Worm (Caenorhabditis elegans): ENCODE results near the gene dhs-22.

DNA sequence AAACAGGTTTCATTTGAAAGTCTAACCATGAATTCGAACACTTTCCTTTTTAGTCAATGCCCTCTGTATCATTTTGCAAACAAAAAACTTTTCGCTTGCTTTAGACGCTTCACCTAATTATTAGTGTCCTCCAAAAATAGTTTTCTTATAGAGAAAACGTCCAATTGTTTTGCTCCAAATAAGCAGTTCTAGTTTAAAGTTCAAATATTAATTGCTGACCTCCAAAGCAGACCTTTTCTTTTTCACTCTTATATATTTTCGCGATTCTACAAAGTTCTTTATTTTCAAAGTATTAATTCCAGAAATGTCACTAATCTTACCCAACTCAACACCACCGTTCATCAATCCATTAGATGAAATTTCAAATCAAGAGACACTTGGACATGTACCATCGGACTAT, 12.5 kb downstream of the dhs-22 start, which contains the start of gene gnrr-2:
- TF ChIP-seq attf-5 (GFP tag; optimal IDR thresholded peaks at IDR 0.05) (no peak), attf-3 (GFP tag; conservative IDR thresholded peaks at IDR 0.05) (no peak), ama-1 (optimal IDR thresholded peaks at IDR 0.05) (no peak), ama-1 (GFP tag; optimal IDR thresholded peaks at IDR 0.05) (no peak), hrde-1 (tag; optimal IDR thresholded peaks at IDR 0.05; ENCODE audit: borderline replicate concordance) (no peak), aptf-3 (GFP tag; IDR thresholded peaks at IDR 0.05) (no peak), let-607 (tag; optimal IDR thresholded peaks at IDR 0.05) (no peak), ztf-18 (tag; optimal IDR thresholded peaks at IDR 0.05) (no peak), Y67H2A.10 (GFP tag; conservative IDR thresholded peaks at IDR 0.05) (no peak), unc-62 (GFP tag; optimal IDR thresholded peaks at IDR 0.05) (no peak), hmg-20 (GFP tag; IDR thresholded peaks at IDR 0.05) (no peak), F55B11.4 (tag; optimal IDR thresholded peaks at IDR 0.05; ENCODE audit: borderline replicate concordance, insufficient read depth) (no peak), aptf-2 (GFP tag; conservative IDR thresholded peaks at IDR 0.05) (no peak)
